Fruit fly (Drosophila melanogaster): ENCODE results near the gene CG13058.

Gene CG13058

dm6 chr3L:16337739-16338138 is 9.1 kb downstream of the CG13058 start (continued):
- no peak for TF ChIP-seq CG14965 (GFP tag; optimal IDR thresholded peaks at IDR 0.05; ENCODE audit: borderline replicate concordance)

dm6 chr3L:16338703-16339102 is 10.1 kb downstream of the CG13058 start, which contains the start of gene CG4998:
TSS of gene CG4998 (plus strand) at chr3L:16339003.
- TF ChIP-seq CG12769 (tag; optimal IDR thresholded peaks at IDR 0.05), result peak; percentile 8
- TF ChIP-seq Blimp-1 (GFP tag; optimal IDR thresholded peaks at IDR 0.05), result peak; percentile 8
- TF ChIP-seq pan (optimal IDR thresholded peaks at IDR 0.05), result no peak
- peak in 1 of 2 experiments; percentile 14 for TF ChIP-seq pan (GFP tag; optimal IDR thresholded peaks at IDR 0.05 in 1 of 2, IDR thresholded peaks at IDR 0.05 in 1 of 2)
- TF ChIP-seq CG5180 (GFP tag; optimal IDR thresholded peaks at IDR 0.05), result no peak
- no peak for TF ChIP-seq BtbVII (GFP tag; optimal IDR thresholded peaks at IDR 0.05)
- no peak for TF ChIP-seq zen2 (GFP tag; IDR thresholded peaks at IDR 0.05; ENCODE audit: partially characterized antibody)
- TF ChIP-seq CG15269 (tag; optimal IDR thresholded peaks at IDR 0.05), result no peak
- no peak for TF ChIP-seq al (GFP tag; IDR thresholded peaks at IDR 0.05)
- TF ChIP-seq CG12299 (tag; optimal IDR thresholded peaks at IDR 0.05), result no peak

dm6 chr3L:16339463-16339862 is 10.8 kb downstream of the CG13058 start:
- TF ChIP-seq Sox102F (GFP tag; optimal IDR thresholded peaks at IDR 0.05) (peak; percentile 59), CG17359 (tag; optimal IDR thresholded peaks at IDR 0.05) (peak; percentile 40), Spps (tag; optimal IDR thresholded peaks at IDR 0.05) (no peak), CG11085 (GFP tag; IDR thresholded peaks at IDR 0.05) (no peak), Dfd (GFP tag; optimal IDR thresholded peaks at IDR 0.05) (no peak), Atf6 (GFP tag; IDR thresholded peaks at IDR 0.05) (no peak), Usf (GFP tag; optimal IDR thresholded peaks at IDR 0.05) (no peak), CG30403 (GFP tag; optimal IDR thresholded peaks at IDR 0.05) (no peak), CG15269 (tag; optimal IDR thresholded peaks at IDR 0.05) (peak; percentile 17), repo (GFP tag; optimal IDR thresholded peaks at IDR 0.05) (no peak), CG12299 (tag; optimal IDR thresholded peaks at IDR 0.05) (no peak), ci (GFP tag; IDR thresholded peaks at IDR 0.05) (0 out of 3 replicates have a peak, but pooled peaks have one; percentile 9), row (GFP tag; IDR thresholded peaks at IDR 0.05) (peak; percentile 23; the same call in 1 of the 3 replicates), CG3163 (GFP tag; optimal IDR thresholded peaks at IDR 0.05) (no peak), CG7987 (GFP tag; optimal IDR thresholded peaks at IDR 0.05) (no peak), CG17612 (GFP tag; IDR thresholded peaks at IDR 0.05) (no peak), ranshi (GFP tag; IDR thresholded peaks at IDR 0.05) (no peak), Meics (GFP tag; optimal IDR thresholded peaks at IDR 0.05) (no peak), hkb (optimal IDR thresholded peaks at IDR 0.05) (no peak), hkb (GFP tag; IDR thresholded peaks at IDR 0.05) (peak; percentile 53), Hr78 (GFP tag; optimal IDR thresholded peaks at IDR 0.05) (no peak), Hr51 (GFP tag; optimal IDR thresholded peaks at IDR 0.05) (peak in 1 of 2 experiments; percentile 52), phol (tag; optimal IDR thresholded peaks at IDR 0.05) (peak; percentile 18), twi (tag; optimal IDR thresholded peaks at IDR 0.05) (no peak), fd96Cb (tag; optimal IDR thresholded peaks at IDR 0.05) (peak; percentile 0), az2 (GFP tag; optimal IDR thresholded peaks at IDR 0.05) (no peak), Hey (tag; optimal IDR thresholded peaks at IDR 0.05) (no peak), Ets65A (GFP tag) (peak; percentile 57), Oli (tag; optimal IDR thresholded peaks at IDR 0.05) (peak; percentile 9), lola (GFP tag; optimal IDR thresholded peaks at IDR 0.05) (no peak), yki (optimal IDR thresholded peaks at IDR 0.05) (no peak), ttk (GFP tag; IDR thresholded peaks at IDR 0.05) (0 out of 2 replicates have a peak, but pooled peaks have one; percentile 25), dmrt99B (tag; optimal IDR thresholded peaks at IDR 0.05) (peak; percentile 57), CoRest (tag; optimal IDR thresholded peaks at IDR 0.05) (peak; percentile 2), CG31441 (GFP tag; IDR thresholded peaks at IDR 0.05) (peak; percentile 42; the same call in 1 of the 2 replicates), MTF-1 (GFP tag; optimal IDR thresholded peaks at IDR 0.05; ENCODE audit: borderline replicate concordance) (no peak), Ptx1 (GFP tag; IDR thresholded peaks at IDR 0.05) (peak; percentile 37; the same call in 1 of the 2 replicates), CG5180 (GFP tag; optimal IDR thresholded peaks at IDR 0.05) (no peak), CG10654 (GFP tag; optimal IDR thresholded peaks at IDR 0.05) (no peak)

All from whole organism, embryonic.